Worm (Caenorhabditis elegans) whole organism, mixed stage, embryonic: ENCODE data around the gene F35E12.2.

Experiments used
- blmp-1 ChIP-seq: fragments of 150-350 bp; optimal IDR thresholded peaks from 2 replicates; lab custom pipeline; 2014; ENCODE audit warnings: missing biosample characterization, missing genetic modification characterization
- ces-1 ChIP-seq: fragments of 150-350 bp; optimal IDR thresholded peaks from 2 replicates; lab custom pipeline; 2014; ENCODE audit warnings: missing biosample characterization, missing genetic modification reagents, missing genetic modification characterization
- cnd-1 ChIP-seq: fragments of 200-800 bp; sonication (Bioruptor generic); optimal IDR thresholded peaks from 2 replicates; lab custom pipeline; 2018; ENCODE audit warnings: mild to moderate bottlenecking, missing genetic modification characterization, missing compliant biosample characterization
- flh-1 ChIP-seq: fragments of 200-800 bp; sonication (Bioruptor generic); optimal IDR thresholded peaks from 2 replicates; lab custom pipeline; 2018; ENCODE audit warnings: mild to moderate bottlenecking, missing genetic modification characterization, moderate library complexity, missing compliant biosample characterization
- hlh-1 ChIP-seq: fragments of 150-350 bp; optimal IDR thresholded peaks from 2 replicates; lab custom pipeline; 2014; ENCODE audit warnings: missing biosample characterization, missing genetic modification reagents, missing genetic modification characterization
- mep-1 ChIP-seq: fragments of 150-350 bp; optimal IDR thresholded peaks from 2 replicates; lab custom pipeline; 2017; ENCODE audit warnings: missing biosample characterization, missing genetic modification reagents, missing genetic modification characterization, inconsistent platforms
- nhr-237 ChIP-seq: fragments of 150-350 bp; optimal IDR thresholded peaks from 2 replicates; lab custom pipeline; 2014; ENCODE audit warnings: missing biosample characterization, missing genetic modification characterization
- nhr-28 ChIP-seq: fragments of 150-350 bp; optimal IDR thresholded peaks from 2 replicates; lab custom pipeline; 2014; ENCODE audit warnings: missing biosample characterization, missing genetic modification characterization
- pha-4 ChIP-seq: fragments of 150-350 bp; optimal IDR thresholded peaks from 2 replicates; lab custom pipeline; 2018; ENCODE audit warnings: missing biosample characterization, missing genetic modification reagents, missing genetic modification characterization
- snpc-4 ChIP-seq: fragments of 150-350 bp; optimal IDR thresholded peaks from 2 replicates; lab custom pipeline; 2014; ENCODE audit warnings: missing biosample characterization, missing genetic modification characterization
- sptf-1 ChIP-seq: sonication (generic microtip); optimal IDR thresholded peaks from 2 replicates; lab custom pipeline; 2017; ENCODE audit warnings: mild to moderate bottlenecking, missing genetic modification characterization, moderate library complexity, missing compliant biosample characterization
- zip-8 ChIP-seq: fragments of 150-350 bp; optimal IDR thresholded peaks from 2 replicates; lab custom pipeline; 2014; ENCODE audit warnings: missing biosample characterization, missing genetic modification characterization
- ztf-11 ChIP-seq: fragments of 150-350 bp; optimal IDR thresholded peaks from 2 replicates; lab custom pipeline; 2014; ENCODE audit warnings: missing biosample characterization, missing genetic modification characterization

- no peak for TF ChIP-seq pha-4 (tag; lab: Kevin White, UChicago)
- TF ChIP-seq zip-8 = no peak
- TF ChIP-seq ces-1 = no peak
- TF ChIP-seq snpc-4 = no peak
- no peak for TF ChIP-seq hlh-1 (tag; lab: Kevin White, UChicago)
- TF ChIP-seq blmp-1 (tag; lab: Kevin White, UChicago) = no peak
- TF ChIP-seq sptf-1 (tag; lab: Kevin White, UChicago) = no peak
- no peak for TF ChIP-seq mep-1 (tag; lab: Kevin White, UChicago)
- no peak for TF ChIP-seq cnd-1 (tag; lab: Kevin White, UChicago)
- TF ChIP-seq ztf-11 (tag; lab: Kevin White, UChicago) = no peak
- TF ChIP-seq flh-1 (GFP tag; lab: Kevin White, UChicago) = no peak
- TF ChIP-seq nhr-28 (tag; lab: Kevin White, UChicago) = no peak
- TF ChIP-seq nhr-237 (tag; lab: Kevin White, UChicago) = no peak
Measured at ce11 chrV:13748658-13749057, 24.0 kb upstream of the F35E12.2 start, which contains the start of gene F35E12.10.
